Fruit fly (Drosophila melanogaster) whole organism, embryonic: ENCODE measurements around the gene frm.

Experiments used
- Abd-B ChIP-seq: fragments of 200-800 bp; sonication (Bioruptor generic); optimal IDR thresholded peaks from 2 replicates; lab custom pipeline; 2018; ENCODE audit warnings: missing biosample characterization, mild to moderate bottlenecking, missing genetic modification characterization, moderate library complexity
- Atf3 ChIP-seq: fragments of 200-800 bp; sonication (Bioruptor generic); optimal IDR thresholded peaks from 3 replicates; lab custom pipeline; 2016; ENCODE audit warnings: missing biosample characterization, missing genetic modification characterization
- CG10209 ChIP-seq: fragments of 200-800 bp; sonication (Bioruptor generic); optimal IDR thresholded peaks from 3 replicates; lab custom pipeline; 2017; ENCODE audit warnings: missing biosample characterization, mild to moderate bottlenecking, missing genetic modification characterization, missing genetic modification reagents
- CG12104 ChIP-seq: fragments of 200-800 bp; sonication (Bioruptor generic); optimal IDR thresholded peaks from 3 replicates; lab custom pipeline; 2016; ENCODE audit warnings: missing biosample characterization, missing genetic modification characterization
- CG12155 ChIP-seq: fragments of 200-800 bp; sonication (Bioruptor generic); optimal IDR thresholded peaks from 3 replicates; lab custom pipeline; 2016; ENCODE audit warnings: missing biosample characterization, missing genetic modification characterization
- CG12236 ChIP-seq: fragments of 200-800 bp; sonication (Bioruptor generic); optimal IDR thresholded peaks from 2 replicates; lab custom pipeline; 2016; ENCODE audit warnings: missing biosample characterization, missing genetic modification characterization
- CG13287 ChIP-seq: fragments of 200-800 bp; sonication (Bioruptor generic); IDR thresholded peaks from 2 replicates; pipeline ENCODE4 v1.3.6; 2022; ENCODE audit warnings: missing biosample characterization, missing genetic modification characterization; ENCODE audit not compliant: partially characterized antibody
- CG14860 ChIP-seq: fragments of 200-800 bp; sonication (Bioruptor generic); IDR thresholded peaks from 3 replicates; pipeline ENCODE4 v1.3.6; 2022; ENCODE audit warnings: missing biosample characterization, missing genetic modification characterization; ENCODE audit not compliant: partially characterized antibody
- CG14965 ChIP-seq: fragments of 200-800 bp; sonication (Bioruptor generic); optimal IDR thresholded peaks from 2 replicates; lab custom pipeline; 2016; ENCODE audit warnings: missing biosample characterization, missing genetic modification characterization, borderline replicate concordance
- CG15479 ChIP-seq: fragments of 200-800 bp; sonication (Bioruptor generic); optimal IDR thresholded peaks from 3 replicates; lab custom pipeline; 2019; ENCODE audit warnings: missing biosample characterization, mild to moderate bottlenecking, missing genetic modification characterization, moderate library complexity
- CG15514 ChIP-seq: fragments of 200-800 bp; sonication (Bioruptor generic); optimal IDR thresholded peaks from 3 replicates; lab custom pipeline; 2017; ENCODE audit warnings: missing biosample characterization, missing genetic modification characterization, mild to moderate bottlenecking, moderate library complexity, missing genetic modification reagents
- CG1647 ChIP-seq: fragments of 200-800 bp; sonication (Bioruptor generic); optimal IDR thresholded peaks from 3 replicates; lab custom pipeline; 2016; ENCODE audit warnings: missing biosample characterization, missing genetic modification characterization
- CG17612 ChIP-seq: fragments of 200-800 bp; sonication (Bioruptor generic); IDR thresholded peaks from 2 replicates; pipeline ENCODE4 v1.3.6; 2022; ENCODE audit warnings: missing biosample characterization, missing genetic modification characterization
- CG1792 ChIP-seq: fragments of 200-800 bp; sonication (Bioruptor generic); optimal IDR thresholded peaks from 2 replicates; lab custom pipeline; 2016; ENCODE audit warnings: missing biosample characterization, missing genetic modification characterization
- CG2202 ChIP-seq: fragments of 200-800 bp; sonication (Bioruptor generic); optimal IDR thresholded peaks from 2 replicates; lab custom pipeline; 2018; ENCODE audit warnings: missing biosample characterization, mild to moderate bottlenecking, missing genetic modification characterization
- CG34422 ChIP-seq: fragments of 200-800 bp; sonication (Bioruptor generic); IDR thresholded peaks from 3 replicates; pipeline ENCODE4 v1.3.6; 2022; ENCODE audit warnings: missing biosample characterization, missing genetic modification characterization
- CG43689 ChIP-seq: fragments of 200-800 bp; sonication (Bioruptor generic); IDR thresholded peaks from 2 replicates; pipeline ENCODE4 v1.3.6; 2022; ENCODE audit warnings: missing biosample characterization, missing genetic modification characterization
- CG4707 ChIP-seq: fragments of 200-800 bp; sonication (Bioruptor generic); optimal IDR thresholded peaks from 2 replicates; lab custom pipeline; 2018; ENCODE audit warnings: missing biosample characterization, mild to moderate bottlenecking, missing genetic modification characterization, moderate library complexity
- CG4730 ChIP-seq: fragments of 200-800 bp; sonication (Bioruptor generic); IDR thresholded peaks from 2 replicates; pipeline ENCODE4 v1.3.6; 2022; ENCODE audit warnings: missing biosample characterization, missing genetic modification characterization
- CG6654 ChIP-seq: fragments of 200-800 bp; sonication (Bioruptor generic); optimal IDR thresholded peaks from 2 replicates; lab custom pipeline; 2017; ENCODE audit warnings: missing biosample characterization, mild to moderate bottlenecking, missing genetic modification characterization
- CG7839 ChIP-seq: fragments of 200-800 bp; sonication (Bioruptor generic); optimal IDR thresholded peaks from 3 replicates; lab custom pipeline; 2018; ENCODE audit warnings: missing biosample characterization, mild to moderate bottlenecking, missing genetic modification characterization, moderate library complexity
- CG8388 ChIP-seq: fragments of 200-800 bp; sonication (Bioruptor generic); optimal IDR thresholded peaks from 2 replicates; lab custom pipeline; 2019; ENCODE audit warnings: missing biosample characterization, mild to moderate bottlenecking, missing genetic modification characterization, moderate library complexity
- CG9876 ChIP-seq: fragments of 200-800 bp; sonication (Bioruptor generic); optimal IDR thresholded peaks from 2 replicates; lab custom pipeline; 2016; ENCODE audit warnings: missing biosample characterization, missing genetic modification characterization
- CG9932 ChIP-seq: fragments of 200-800 bp; sonication (Bioruptor generic); IDR thresholded peaks from 2 replicates; pipeline ENCODE4 v1.3.6; 2022; ENCODE audit warnings: missing biosample characterization, missing genetic modification characterization
- CkIIα-i1 ChIP-seq: fragments of 200-800 bp; sonication (Bioruptor generic); IDR thresholded peaks from 2 replicates; pipeline ENCODE4 v1.3.6; 2022; ENCODE audit warnings: missing biosample characterization, missing genetic modification characterization
- CrebB ChIP-seq: fragments of 200-800 bp; sonication (Bioruptor generic); optimal IDR thresholded peaks from 3 replicates; lab custom pipeline; 2018; ENCODE audit warnings: missing biosample characterization, mild to moderate bottlenecking, missing genetic modification characterization
- Dfd ChIP-seq, 2 experiments: fragments of >200 bp; optimal IDR thresholded peaks; 2 replicates each; lab custom pipeline; 2017; ENCODE audit warnings: missing biosample characterization in 2 of 2, missing genetic modification characterization in 2 of 2
- Dip2 ChIP-seq: fragments of 200-800 bp; sonication (Bioruptor generic); IDR thresholded peaks from 2 replicates; pipeline ENCODE4 v1.3.6; 2022; ENCODE audit warnings: missing biosample characterization, missing genetic modification characterization
- Elba2 ChIP-seq: fragments of 200-800 bp; sonication (Bioruptor generic); optimal IDR thresholded peaks from 3 replicates; lab custom pipeline; 2016; ENCODE audit warnings: missing biosample characterization, missing genetic modification characterization
- Gsc ChIP-seq: fragments of 200-800 bp; sonication (Bioruptor generic); IDR thresholded peaks from 2 replicates; pipeline ENCODE4 v1.3.6; 2022; ENCODE audit warnings: missing biosample characterization, missing genetic modification characterization
- HLHmδ ChIP-seq: fragments of 200-800 bp; sonication (Bioruptor generic); optimal IDR thresholded peaks from 2 replicates; lab custom pipeline; 2018; ENCODE audit warnings: missing biosample characterization, mild to moderate bottlenecking, missing genetic modification characterization, moderate library complexity
- Ravus ChIP-seq: fragments of 200-800 bp; sonication (Bioruptor generic); IDR thresholded peaks from 2 replicates; pipeline ENCODE4 v1.3.6; 2022; ENCODE audit warnings: missing biosample characterization, missing genetic modification characterization
- Sox100B ChIP-seq: fragments of 200-800 bp; sonication (Bioruptor generic); optimal IDR thresholded peaks from 3 replicates; lab custom pipeline; 2018; ENCODE audit warnings: missing biosample characterization, mild to moderate bottlenecking, missing genetic modification characterization
- abd-A ChIP-seq: fragments of 200-800 bp; sonication (Bioruptor generic); optimal IDR thresholded peaks from 3 replicates; lab custom pipeline; 2019; ENCODE audit warnings: missing biosample characterization, mild to moderate bottlenecking, missing genetic modification characterization, moderate library complexity
- amos ChIP-seq: fragments of 200-800 bp; sonication (Bioruptor generic); IDR thresholded peaks from 2 replicates; pipeline ENCODE4 v1.3.6; 2022; ENCODE audit warnings: missing biosample characterization, missing genetic modification characterization; ENCODE audit not compliant: partially characterized antibody
- crc ChIP-seq: fragments of 200-800 bp; sonication (Bioruptor generic); optimal IDR thresholded peaks from 2 replicates; lab custom pipeline; 2016; ENCODE audit warnings: missing biosample characterization, missing genetic modification characterization
- croc ChIP-seq: fragments of 200-800 bp; sonication (Bioruptor generic); conservative IDR thresholded peaks from 3 replicates; pipeline ENCODE4 v1.3.6; 2022; ENCODE audit warnings: missing biosample characterization, missing genetic modification characterization
- dysf ChIP-seq: fragments of 200-800 bp; sonication (Bioruptor generic); IDR thresholded peaks from 3 replicates; pipeline ENCODE4 v1.3.6; 2022; ENCODE audit warnings: missing biosample characterization, missing genetic modification characterization
- esg ChIP-seq: fragments of 200-800 bp; sonication (Bioruptor generic); conservative IDR thresholded peaks from 2 replicates; pipeline ENCODE4 v1.3.6; 2022; ENCODE audit warnings: missing biosample characterization, missing genetic modification characterization
- gcm ChIP-seq: fragments of 200-800 bp; sonication (Bioruptor generic); optimal IDR thresholded peaks from 2 replicates; lab custom pipeline; 2019; ENCODE audit warnings: missing biosample characterization, mild to moderate bottlenecking, missing genetic modification characterization, moderate library complexity
- gsb ChIP-seq: fragments of 200-800 bp; sonication (Bioruptor generic); IDR thresholded peaks from 2 replicates; pipeline ENCODE4 v1.3.6; 2022; ENCODE audit warnings: missing biosample characterization, missing genetic modification characterization
- hb ChIP-seq: fragments of 200-800 bp; sonication (Bioruptor generic); IDR thresholded peaks from 3 replicates; pipeline ENCODE4 v1.3.6; 2022; ENCODE audit warnings: missing biosample characterization, missing genetic modification characterization; ENCODE audit not compliant: partially characterized antibody
- hth ChIP-seq: fragments of >200 bp; optimal IDR thresholded peaks from 2 replicates; lab custom pipeline; 2017; ENCODE audit warnings: inconsistent platforms
- knrl ChIP-seq: fragments of 200-800 bp; sonication (Bioruptor generic); IDR thresholded peaks from 3 replicates; pipeline ENCODE4 v1.3.6; 2022; ENCODE audit warnings: missing biosample characterization, missing genetic modification characterization; ENCODE audit not compliant: partially characterized antibody
- lmd ChIP-seq: fragments of 200-800 bp; sonication (Bioruptor generic); IDR thresholded peaks from 2 replicates; pipeline ENCODE4 v1.3.6; 2022; ENCODE audit warnings: missing biosample characterization, missing genetic modification characterization
- pho ChIP-seq: fragments of 200-800 bp; sonication (Bioruptor generic); optimal IDR thresholded peaks from 2 replicates; lab custom pipeline; 2016; ENCODE audit warnings: missing biosample characterization, missing genetic modification characterization
- pros ChIP-seq: fragments of 200-800 bp; sonication (Bioruptor generic); optimal IDR thresholded peaks from 3 replicates; lab custom pipeline; 2019; ENCODE audit warnings: missing biosample characterization, mild to moderate bottlenecking, missing genetic modification characterization, moderate library complexity
- sens-2 ChIP-seq: fragments of 200-800 bp; sonication (Bioruptor generic); IDR thresholded peaks from 2 replicates; pipeline ENCODE4 v1.3.6; 2022; ENCODE audit warnings: missing biosample characterization, missing genetic modification characterization
- shn ChIP-seq: fragments of 200-800 bp; sonication (Bioruptor generic); optimal IDR thresholded peaks from 3 replicates; lab custom pipeline; 2016; ENCODE audit warnings: missing biosample characterization, missing genetic modification characterization
- vnd ChIP-seq: fragments of 200-800 bp; sonication (Bioruptor generic); IDR thresholded peaks from 3 replicates; pipeline ENCODE4 v1.3.6; 2022; ENCODE audit warnings: missing biosample characterization, missing genetic modification characterization; ENCODE audit not compliant: partially characterized antibody
- wek ChIP-seq: fragments of 200-800 bp; sonication (Bioruptor generic); optimal IDR thresholded peaks from 3 replicates; lab custom pipeline; 2018; ENCODE audit warnings: missing biosample characterization, mild to moderate bottlenecking, missing genetic modification characterization, moderate library complexity

The frm gene

DNA sequence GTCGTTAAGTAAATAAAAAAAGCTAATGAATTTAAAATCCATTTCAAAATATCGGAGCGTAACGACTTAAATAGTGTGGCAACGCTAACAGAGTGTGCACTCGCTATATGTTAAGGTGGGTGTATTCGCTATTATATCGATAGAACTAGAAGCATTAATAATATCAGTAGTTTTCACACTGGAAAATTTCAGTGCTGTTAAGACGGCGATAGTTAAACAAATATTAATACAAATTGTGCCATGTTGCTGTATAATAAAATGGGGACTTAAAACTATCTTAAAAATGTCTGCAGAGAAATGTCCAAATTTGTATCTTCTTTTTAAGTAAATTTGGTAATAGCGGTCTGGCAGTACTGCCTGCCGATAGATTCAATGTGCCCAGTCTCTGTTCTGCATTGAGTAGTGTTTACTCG, 32.3 kb upstream of the frm start (continued):
- peak; percentile 77 for TF ChIP-seq CkIIα-i1 (GFP tag; lab: Robert Waterston, UW)
- peak; percentile 86 for TF ChIP-seq amos (GFP tag; lab: Robert Waterston, UW)
- TF ChIP-seq CG4730 = peak; percentile 85
- no peak for TF ChIP-seq CG7839 (tag; lab: Kevin White, UChicago)
- TF ChIP-seq knrl = peak; percentile 92
- TF ChIP-seq croc = peak; percentile 80
- TF ChIP-seq hth (lab: Kevin White, UChicago) = no peak
- TF ChIP-seq abd-A (tag; lab: Kevin White, UChicago) = no peak
- peak; percentile 78 for TF ChIP-seq CG14860 (GFP tag; lab: Robert Waterston, UW)
- no peak for TF ChIP-seq Dfd (GFP tag; optimal IDR thresholded peaks at IDR 0.05; lab: Kevin White, UChicago)
- TF ChIP-seq HLHmδ (GFP tag; lab: Kevin White, UChicago) = no peak
- peak; percentile 33 for TF ChIP-seq CG14965 (GFP tag; lab: Kevin White, UChicago)
- peak; percentile 37 for TF ChIP-seq CG12236 (GFP tag; lab: Kevin White, UChicago)
- peak; percentile 52 for TF ChIP-seq CrebB (tag; lab: Kevin White, UChicago)
- peak; percentile 100 for TF ChIP-seq CG12155 (GFP tag; lab: Kevin White, UChicago)
- TF ChIP-seq crc (GFP tag; lab: Kevin White, UChicago) = peak; percentile 70
- peak; percentile 98 for TF ChIP-seq Abd-B (GFP tag; lab: Kevin White, UChicago)
- peak; percentile 36 for TF ChIP-seq CG2202 (tag; lab: Kevin White, UChicago)
- TF ChIP-seq gcm (GFP tag; lab: Kevin White, UChicago) = no peak
- peak; percentile 81 for TF ChIP-seq Atf3 (GFP tag; lab: Kevin White, UChicago)
- peak; percentile 89 for TF ChIP-seq shn (GFP tag; lab: Kevin White, UChicago)
- TF ChIP-seq Dip2 (GFP tag; lab: Robert Waterston, UW) = no peak
- peak; percentile 91 for TF ChIP-seq CG13287 (GFP tag; lab: Robert Waterston, UW)
- peak; percentile 90 for TF ChIP-seq dysf
- peak; percentile 67 for TF ChIP-seq Ravus (GFP tag; lab: Robert Waterston, UW)
- TF ChIP-seq pho (GFP tag; lab: Kevin White, UChicago) = peak; percentile 93
- TF ChIP-seq CG8388 (GFP tag; lab: Kevin White, UChicago) = no peak
- TF ChIP-seq CG4707 (GFP tag; lab: Kevin White, UChicago) = no peak
- peak; percentile 77 for TF ChIP-seq vnd (GFP tag; lab: Robert Waterston, UW)
- peak; percentile 80 for TF ChIP-seq hb (GFP tag; lab: Robert Waterston, UW)
- peak; percentile 92 for TF ChIP-seq CG34422 (GFP tag; lab: Robert Waterston, UW)
- TF ChIP-seq CG9932 (GFP tag; lab: Robert Waterston, UW) = peak; percentile 96
- peak; percentile 81 for TF ChIP-seq CG43689 (GFP tag; lab: Robert Waterston, UW)
- TF ChIP-seq CG15514 = peak; percentile 90
- TF ChIP-seq CG6654 (GFP tag; lab: Kevin White, UChicago) = peak; percentile 50
- TF ChIP-seq CG1647 = peak; percentile 85
- TF ChIP-seq sens-2 (GFP tag; lab: Robert Waterston, UW) = peak; percentile 79
- TF ChIP-seq Sox100B (GFP tag; lab: Kevin White, UChicago) = no peak
- TF ChIP-seq CG17612 (GFP tag; lab: Robert Waterston, UW) = peak; percentile 80
- peak; percentile 81 for TF ChIP-seq CG10209
- no peak for TF ChIP-seq CG15479 (GFP tag; lab: Kevin White, UChicago)
- TF ChIP-seq CG1792 (GFP tag; lab: Kevin White, UChicago) = peak; percentile 83
- TF ChIP-seq esg = peak; percentile 92
- peak; percentile 94 for TF ChIP-seq lmd (GFP tag; lab: Robert Waterston, UW)
- TF ChIP-seq CG12104 (GFP tag; lab: Kevin White, UChicago) = peak; percentile 70
- peak; percentile 46 for TF ChIP-seq Elba2 (GFP tag; lab: Kevin White, UChicago)
- peak; percentile 0 for TF ChIP-seq wek (GFP tag; lab: Kevin White, UChicago)
- TF ChIP-seq gsb (GFP tag; lab: Robert Waterston, UW) = peak; percentile 77
- no peak for TF ChIP-seq pros
- peak; percentile 70 for TF ChIP-seq Gsc (GFP tag; lab: Robert Waterston, UW)
- peak; percentile 78 for TF ChIP-seq CG9876 (GFP tag; lab: Kevin White, UChicago)
